Fruit fly (Drosophila melanogaster): Measurements from ENCODE around the gene Nup133.

The Nup133 gene

dm6 chr3R:22669121-22669520 lies 21.3 kb upstream of the Nup133 start (continued):
- TF ChIP-seq slbo (GFP tag; IDR thresholded peaks at IDR 0.05) (no peak), exex (tag; optimal IDR thresholded peaks at IDR 0.05) (peak; percentile 18), dpn (GFP tag; optimal IDR thresholded peaks at IDR 0.05) (no peak), sd (tag; optimal IDR thresholded peaks at IDR 0.05) (peak; percentile 4), CG3065 (GFP tag; optimal IDR thresholded peaks at IDR 0.05) (no peak), CoRest (tag; optimal IDR thresholded peaks at IDR 0.05) (no peak), dm (GFP tag; optimal IDR thresholded peaks at IDR 0.05) (no peak), B-H1 (GFP tag; IDR thresholded peaks at IDR 0.05) (no peak), CkIIα-i1 (GFP tag; IDR thresholded peaks at IDR 0.05) (no peak), CG17912 (GFP tag; optimal IDR thresholded peaks at IDR 0.05) (no peak), CG11398 (GFP tag; optimal IDR thresholded peaks at IDR 0.05) (no peak), sisA (GFP tag; IDR thresholded peaks at IDR 0.05) (no peak), CG7786 (GFP tag; optimal IDR thresholded peaks at IDR 0.05) (no peak), Elba2 (GFP tag; optimal IDR thresholded peaks at IDR 0.05) (no peak), HLHmδ (GFP tag; optimal IDR thresholded peaks at IDR 0.05) (no peak), Ets65A (GFP tag) (no peak), CG31224 (GFP tag; IDR thresholded peaks at IDR 0.05) (no peak), Atf3 (GFP tag; optimal IDR thresholded peaks at IDR 0.05) (no peak), Blimp-1 (GFP tag; optimal IDR thresholded peaks at IDR 0.05) (no peak), Pdp1 (GFP tag; optimal IDR thresholded peaks at IDR 0.05) (peak in 1 of 2 experiments; percentile 27), CG4617 (GFP tag; optimal IDR thresholded peaks at IDR 0.05; ENCODE audit: borderline replicate concordance) (no peak), sna (GFP tag; IDR thresholded peaks at IDR 0.05; ENCODE audit: partially characterized antibody) (no peak), cwo (GFP tag; optimal IDR thresholded peaks at IDR 0.05) (no peak), sug (tag; optimal IDR thresholded peaks at IDR 0.05) (peak; percentile 43), CG18764 (GFP tag; optimal IDR thresholded peaks at IDR 0.05) (no peak), gcm (GFP tag; optimal IDR thresholded peaks at IDR 0.05) (no peak), cas (GFP tag; IDR thresholded peaks at IDR 0.05) (no peak), CG4424 (GFP tag; optimal IDR thresholded peaks at IDR 0.05) (no peak), sc (optimal IDR thresholded peaks at IDR 0.05) (no peak), sc (GFP tag; optimal IDR thresholded peaks at IDR 0.05) (no peak), hbn (GFP tag; IDR thresholded peaks at IDR 0.05; ENCODE audit: partially characterized antibody) (no peak), Hmx (GFP tag; optimal IDR thresholded peaks at IDR 0.05) (no peak), Med (GFP tag) (peak; percentile 44), Jarid2 (GFP tag; optimal IDR thresholded peaks at IDR 0.05) (no peak), zfh1 (GFP tag; IDR thresholded peaks at IDR 0.05) (no peak), cad (GFP tag; optimal IDR thresholded peaks at IDR 0.05) (no peak), CG1529 (GFP tag; optimal IDR thresholded peaks at IDR 0.05) (no peak), CG9932 (GFP tag; IDR thresholded peaks at IDR 0.05) (no peak), CG8290 (GFP tag; optimal IDR thresholded peaks at IDR 0.05) (no peak), CG8290 (tag; optimal IDR thresholded peaks at IDR 0.05) (peak in 1 of 2 experiments; percentile 15), Poxn (GFP tag; IDR thresholded peaks at IDR 0.05) (no peak), row (GFP tag; IDR thresholded peaks at IDR 0.05) (no peak), wor (GFP tag; IDR thresholded peaks at IDR 0.05) (no peak), h (optimal IDR thresholded peaks at IDR 0.05) (no peak)
